Worm (Caenorhabditis elegans) whole organism, L3 larva: Measurements from ENCODE around the gene dhs-24.

Experiments
- R02D3.7 ChIP-seq: fragments of 150-350 bp; optimal IDR thresholded peaks from 2 replicates; lab custom pipeline; 2014; ENCODE audit warnings: missing biosample characterization, missing genetic modification characterization
- ZK546.5 ChIP-seq: sonication (generic microtip); optimal IDR thresholded peaks from 2 replicates; lab custom pipeline; 2017; ENCODE audit warnings: missing biosample characterization, missing genetic modification characterization
- ama-1 ChIP-seq: fragments of 150-350 bp; optimal IDR thresholded peaks from 2 replicates; lab custom pipeline; 2018
- ceh-16 ChIP-seq: sonication (generic microtip); optimal IDR thresholded peaks from 2 replicates; lab custom pipeline; 2017; ENCODE audit warnings: missing biosample characterization, missing genetic modification characterization
- ceh-82 ChIP-seq: fragments of 150-350 bp; optimal IDR thresholded peaks from 2 replicates; lab custom pipeline; 2014; ENCODE audit warnings: missing biosample characterization, missing genetic modification characterization
- ceh-9 ChIP-seq: sonication (generic microtip); optimal IDR thresholded peaks from 2 replicates; lab custom pipeline; 2018; ENCODE audit warnings: missing biosample characterization, missing genetic modification characterization
- daf-12 ChIP-seq: fragments of 150-350 bp; optimal IDR thresholded peaks from 2 replicates; lab custom pipeline; 2014; ENCODE audit warnings: missing biosample characterization, missing genetic modification reagents, missing genetic modification characterization
- egl-27 ChIP-seq: sonication (generic microtip); optimal IDR thresholded peaks from 4 replicates; lab custom pipeline; 2017; ENCODE audit warnings: missing biosample characterization, missing genetic modification reagents, missing genetic modification characterization
- egl-5 ChIP-seq: fragments of 150-350 bp; optimal IDR thresholded peaks from 2 replicates; lab custom pipeline; 2017; ENCODE audit warnings: missing biosample characterization, missing genetic modification reagents, missing genetic modification characterization, inconsistent platforms
- elt-1 ChIP-seq: fragments of 150-350 bp; optimal IDR thresholded peaks from 2 replicates; lab custom pipeline; 2014; ENCODE audit warnings: missing biosample characterization, missing genetic modification characterization
- elt-2 ChIP-seq: sonication (generic microtip); optimal IDR thresholded peaks from 2 replicates; lab custom pipeline; 2016; ENCODE audit warnings: missing genetic modification reagents, mild to moderate bottlenecking, missing genetic modification characterization, missing compliant biosample characterization
- elt-3 ChIP-seq, 3 experiments: fragments of 150-350 bp in 1 of 3; sonication (generic microtip) in 2 of 3; optimal IDR thresholded peaks; 2 replicates in 2 of 3; 4 replicates in 1 of 3; lab custom pipeline; 2014 to 2017; ENCODE audit warnings: missing biosample characterization in 3 of 3, missing genetic modification characterization in 3 of 3
- eor-1 ChIP-seq, 2 experiments: fragments of 150-350 bp; optimal IDR thresholded peaks; 2 replicates each; lab custom pipeline; 2014 to 2018; ENCODE audit warnings: missing biosample characterization in 2 of 2, missing genetic modification characterization in 2 of 2
- fkh-10 ChIP-seq: sonication (generic microtip); optimal IDR thresholded peaks from 2 replicates; lab custom pipeline; 2017; ENCODE audit warnings: missing biosample characterization, missing genetic modification reagents, missing genetic modification characterization
- fkh-2 ChIP-seq: fragments of 150-350 bp; optimal IDR thresholded peaks from 2 replicates; lab custom pipeline; 2014; ENCODE audit warnings: missing biosample characterization, missing genetic modification reagents, missing genetic modification characterization
- fos-1 ChIP-seq: fragments of 150-350 bp; optimal IDR thresholded peaks from 2 replicates; lab custom pipeline; 2014; ENCODE audit warnings: missing biosample characterization, missing genetic modification characterization
- hmg-11 ChIP-seq: sonication (generic microtip); optimal IDR thresholded peaks from 2 replicates; lab custom pipeline; 2016; ENCODE audit warnings: missing genetic modification characterization, missing compliant biosample characterization
- lin-15B ChIP-seq: fragments of 150-350 bp; optimal IDR thresholded peaks from 2 replicates; lab custom pipeline; 2014; ENCODE audit warnings: missing biosample characterization, missing genetic modification characterization
- lin-39 ChIP-seq: fragments of 150-350 bp; optimal IDR thresholded peaks from 2 replicates; lab custom pipeline; 2018; ENCODE audit warnings: missing biosample characterization, missing genetic modification reagents, missing genetic modification characterization
- lsy-12 ChIP-seq: sonication (generic microtip); optimal IDR thresholded peaks from 2 replicates; lab custom pipeline; 2016; ENCODE audit warnings: mild to moderate bottlenecking, missing genetic modification characterization, missing compliant biosample characterization
- mdl-1 ChIP-seq: fragments of 150-350 bp; optimal IDR thresholded peaks from 2 replicates; lab custom pipeline; 2014; ENCODE audit warnings: missing biosample characterization, missing genetic modification characterization
- mml-1 ChIP-seq: fragments of 150-350 bp; sonication (generic microtip); optimal IDR thresholded peaks from 3 replicates; lab custom pipeline; 2014; ENCODE audit warnings: missing biosample characterization, missing genetic modification characterization
- nfya-1 ChIP-seq: sonication (generic microtip); optimal IDR thresholded peaks from 2 replicates; lab custom pipeline; 2017; ENCODE audit warnings: missing genetic modification characterization, mild to moderate bottlenecking, missing compliant biosample characterization, antibody characterized with exemption, moderate library complexity; ENCODE audit not compliant: insufficient read depth
- nhr-11 ChIP-seq: fragments of 150-350 bp; optimal IDR thresholded peaks from 2 replicates; lab custom pipeline; 2014; ENCODE audit warnings: missing biosample characterization, missing genetic modification characterization
- nhr-12 ChIP-seq: fragments of 150-350 bp; optimal IDR thresholded peaks from 2 replicates; lab custom pipeline; 2014; ENCODE audit warnings: missing biosample characterization, missing genetic modification characterization
- nhr-23 ChIP-seq: fragments of 150-350 bp; optimal IDR thresholded peaks from 2 replicates; lab custom pipeline; 2014; ENCODE audit warnings: missing biosample characterization, missing genetic modification reagents, missing genetic modification characterization
- nhr-237 ChIP-seq: fragments of 150-350 bp; optimal IDR thresholded peaks from 2 replicates; lab custom pipeline; 2014; ENCODE audit warnings: missing biosample characterization, missing genetic modification characterization
- nhr-25 ChIP-seq: sonication (generic microtip); optimal IDR thresholded peaks from 2 replicates; lab custom pipeline; 2017; ENCODE audit warnings: missing biosample characterization, missing genetic modification characterization
- nhr-43 ChIP-seq: sonication (generic microtip); optimal IDR thresholded peaks from 2 replicates; lab custom pipeline; 2016; ENCODE audit warnings: mild to moderate bottlenecking, missing genetic modification characterization, missing compliant biosample characterization; ENCODE audit not compliant: poor library complexity, severe bottlenecking
- nhr-67 ChIP-seq: fragments of 150-350 bp; optimal IDR thresholded peaks from 2 replicates; lab custom pipeline; 2014; ENCODE audit warnings: missing biosample characterization, missing genetic modification characterization
- nhr-76 ChIP-seq: fragments of 150-350 bp; sonication (generic microtip); optimal IDR thresholded peaks from 5 replicates; lab custom pipeline; 2014; ENCODE audit warnings: missing biosample characterization, missing genetic modification characterization
- pqm-1 ChIP-seq: fragments of 150-350 bp; optimal IDR thresholded peaks from 2 replicates; lab custom pipeline; 2017; ENCODE audit warnings: missing biosample characterization, missing genetic modification characterization, inconsistent platforms
- sea-2 ChIP-seq: fragments of 150-350 bp; sonication (generic microtip); optimal IDR thresholded peaks from 4 replicates; lab custom pipeline; 2014; ENCODE audit warnings: missing biosample characterization, missing genetic modification reagents, missing genetic modification characterization
- skn-1 ChIP-seq: fragments of 150-350 bp; optimal IDR thresholded peaks from 2 replicates; lab custom pipeline; 2014; ENCODE audit warnings: missing biosample characterization, missing genetic modification characterization
- snpc-4 ChIP-seq: fragments of 150-350 bp; optimal IDR thresholded peaks from 2 replicates; lab custom pipeline; 2014; ENCODE audit warnings: missing biosample characterization, missing genetic modification characterization
- unc-39 ChIP-seq: sonication (generic microtip); optimal IDR thresholded peaks from 4 replicates; lab custom pipeline; 2017; ENCODE audit warnings: missing biosample characterization, missing genetic modification characterization
- unc-62 ChIP-seq: fragments of 150-350 bp; sonication (generic microtip); optimal IDR thresholded peaks from 4 replicates; lab custom pipeline; 2014; ENCODE audit warnings: missing biosample characterization, missing genetic modification reagents, missing genetic modification characterization
- zag-1 ChIP-seq: fragments of 150-350 bp; optimal IDR thresholded peaks from 2 replicates; lab custom pipeline; 2014; ENCODE audit warnings: missing biosample characterization, missing genetic modification characterization
- ztf-11 ChIP-seq: fragments of 150-350 bp; optimal IDR thresholded peaks from 2 replicates; lab custom pipeline; 2014; ENCODE audit warnings: missing biosample characterization, missing genetic modification characterization

dhs-24 gene

DNA sequence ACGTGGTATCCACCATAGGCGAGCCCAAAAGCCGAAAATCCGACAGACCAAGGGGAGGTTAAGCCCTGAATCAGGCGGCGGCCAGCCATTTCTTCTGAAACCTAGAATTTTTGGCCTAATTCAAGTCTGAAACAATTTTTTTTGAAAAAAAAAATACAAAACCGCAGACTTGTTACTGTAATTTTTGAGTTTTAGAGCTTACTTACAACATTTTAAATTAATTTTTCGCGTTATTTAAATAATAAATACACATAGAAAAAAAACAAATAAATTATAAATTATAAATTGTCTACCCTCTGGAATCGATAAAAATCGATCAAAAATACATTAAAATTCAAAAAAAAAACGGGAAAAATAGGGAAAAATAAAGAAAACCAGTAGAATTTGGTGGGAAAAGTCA lies at the start of gene dhs-24:
dhs-24 (minus strand) TSS at position 101 of the 400 bp plus-strand sequence.
- no peak for TF ChIP-seq zag-1 (tag; lab: Kevin White, UChicago)
- no peak for TF ChIP-seq skn-1 (tag; lab: Kevin White, UChicago)
- TF ChIP-seq daf-12 = no peak
- TF ChIP-seq nhr-67 (tag; lab: Kevin White, UChicago) = no peak
- TF ChIP-seq elt-2 (tag; lab: Kevin White, UChicago) = no peak
- TF ChIP-seq egl-5 (tag; lab: Kevin White, UChicago) = no peak
- TF ChIP-seq fos-1 (tag; lab: Kevin White, UChicago) = no peak
- TF ChIP-seq ZK546.5 (tag; lab: Kevin White, UChicago) = no peak
- no peak for TF ChIP-seq elt-3 (tag; optimal IDR thresholded peaks at IDR 0.05; lab: Kevin White, UChicago)
- TF ChIP-seq sea-2 (GFP tag; lab: Kevin White, UChicago) = no peak
- no peak for TF ChIP-seq ceh-82 (tag; lab: Kevin White, UChicago)
- no peak for TF ChIP-seq snpc-4 (tag; lab: Kevin White, UChicago)
- TF ChIP-seq nhr-12 = no peak
- no peak for TF ChIP-seq ama-1
- no peak for TF ChIP-seq lin-15B

DNA sequence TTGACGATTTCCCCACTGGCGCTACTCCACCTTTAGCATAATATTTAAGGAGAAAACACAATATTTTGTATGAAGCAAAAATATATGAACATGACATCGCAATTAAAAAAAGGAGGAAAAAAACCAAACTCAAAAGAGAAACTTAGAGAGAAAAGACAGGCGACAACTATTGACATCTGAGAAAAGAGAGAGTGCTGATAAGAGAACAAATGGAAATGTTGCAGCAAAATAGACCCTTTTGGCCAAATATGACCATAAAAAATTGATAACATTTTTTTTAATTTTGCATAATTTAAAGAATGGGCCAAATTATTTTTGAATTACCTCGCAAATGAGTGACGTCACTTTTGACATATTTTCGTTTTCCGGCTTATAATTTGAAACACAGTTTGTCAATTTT lies 48.2 kb upstream of the dhs-24 start:
- peak; percentile 12 for TF ChIP-seq pqm-1 (tag; lab: Kevin White, UChicago)
- no peak for TF ChIP-seq nhr-11 (tag; lab: Kevin White, UChicago)
- TF ChIP-seq elt-2 (tag; lab: Kevin White, UChicago) = peak; percentile 64
- no peak for TF ChIP-seq nhr-76 (tag; lab: Kevin White, UChicago)
- no peak for TF ChIP-seq hmg-11 (tag; lab: Kevin White, UChicago)
- no peak for TF ChIP-seq ama-1
- no peak for TF ChIP-seq nhr-67 (tag; lab: Kevin White, UChicago)
- no peak for TF ChIP-seq snpc-4 (tag; lab: Kevin White, UChicago)
- TF ChIP-seq fkh-10 (GFP tag; lab: Kevin White, UChicago) = no peak

DNA sequence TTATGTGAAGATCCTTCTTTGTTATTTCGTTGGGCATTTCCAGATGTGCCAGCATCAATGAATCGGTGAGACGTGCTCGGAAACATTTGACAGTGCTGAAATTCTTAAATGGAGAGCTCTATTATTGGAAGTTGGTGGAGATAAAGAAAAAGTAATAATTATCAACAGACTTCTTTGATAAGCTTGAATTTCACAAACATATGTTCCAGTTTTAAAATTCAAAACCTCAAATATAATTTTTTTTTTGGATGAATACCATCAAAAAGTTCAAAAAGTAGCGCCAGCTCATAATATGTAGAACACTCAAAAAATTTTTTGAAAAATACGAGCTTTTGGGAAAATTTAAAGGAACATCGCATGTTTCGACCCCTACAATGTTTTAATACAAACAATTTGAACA lies 47.7 kb upstream of the dhs-24 start, which contains the start of gene Y60A3A.25:
Y60A3A.25 (minus strand) TSS at position 101 of the 400 bp plus-strand sequence.
- TF ChIP-seq fkh-2 (tag; lab: Kevin White, UChicago) (no peak), ceh-82 (tag; lab: Kevin White, UChicago) (no peak), nhr-237 (tag; lab: Kevin White, UChicago) (no peak), unc-39 (tag; lab: Kevin White, UChicago) (no peak)

DNA sequence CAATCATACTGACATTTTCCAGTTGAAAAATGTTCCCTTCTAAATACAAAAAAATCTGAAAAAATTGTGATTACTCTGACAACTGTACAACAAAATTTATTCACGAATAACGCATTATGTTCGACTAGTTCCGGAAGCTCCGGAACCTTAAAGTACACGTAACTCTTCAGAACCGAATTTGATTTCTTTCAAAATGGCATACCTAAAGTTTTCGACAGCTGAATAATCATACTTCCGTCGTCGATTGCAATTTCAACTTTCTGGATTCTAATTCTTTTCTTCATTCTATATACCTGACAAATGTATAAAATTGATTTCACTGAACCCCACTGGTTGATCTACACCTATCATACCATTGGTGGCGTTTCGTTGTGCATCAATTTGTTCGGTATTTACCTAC lies 41.3 kb upstream of the dhs-24 start, which contains the start of gene sri-67:
sri-67 (plus strand) TSS at position 301 of the 400 bp plus-strand sequence.
- TF ChIP-seq elt-1 (tag; lab: Kevin White, UChicago) = no peak
- no peak for TF ChIP-seq R02D3.7
- TF ChIP-seq egl-27 = no peak
- no peak for TF ChIP-seq ceh-16 (tag; lab: Kevin White, UChicago)
- no peak for TF ChIP-seq ceh-82 (tag; lab: Kevin White, UChicago)
- no peak for TF ChIP-seq nhr-43
- TF ChIP-seq lsy-12 (tag; lab: Kevin White, UChicago) = no peak
- no peak for TF ChIP-seq ama-1

DNA sequence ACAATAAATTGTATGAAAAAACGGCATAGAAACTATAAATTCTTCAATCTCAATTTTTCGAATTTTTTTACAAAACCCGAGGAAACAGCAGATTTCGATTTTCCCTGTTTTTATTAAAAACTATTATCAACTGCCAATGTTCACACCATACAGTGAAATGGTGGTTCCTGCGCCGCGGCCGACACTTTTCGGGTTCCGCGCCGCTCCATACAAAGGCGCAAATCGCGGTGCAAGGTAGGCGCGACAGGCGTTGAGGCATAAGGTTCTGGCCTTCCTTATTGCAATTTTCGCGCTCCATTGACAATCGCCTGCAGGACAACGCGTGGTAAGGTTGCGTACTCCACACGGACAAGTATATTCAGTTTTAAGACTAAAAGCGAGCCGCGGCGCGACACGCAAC lies 40.4 kb upstream of the dhs-24 start:
- TF ChIP-seq fkh-2 (tag; lab: Kevin White, UChicago) (no peak), elt-2 (tag; lab: Kevin White, UChicago) (no peak)

DNA sequence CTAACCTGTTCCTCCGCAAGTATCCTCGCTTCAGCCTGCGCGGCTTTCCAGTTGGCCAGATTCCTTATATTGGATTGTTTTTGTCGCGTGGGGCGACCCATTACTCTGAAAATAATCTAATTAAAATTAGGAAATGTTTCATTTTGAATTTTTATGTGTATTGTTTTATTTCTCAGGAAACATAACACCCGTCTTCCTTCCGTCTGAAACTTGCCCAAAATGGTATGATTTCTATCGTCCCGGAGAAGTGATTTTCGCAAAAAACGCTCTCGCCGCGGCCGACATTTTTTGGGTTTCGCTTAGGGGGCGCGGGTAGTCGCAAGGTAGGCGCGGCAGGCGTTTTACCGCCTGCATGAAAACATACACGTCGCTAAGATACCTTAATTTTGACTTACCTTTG lies 39.8 kb upstream of the dhs-24 start, which contains the start of gene clec-260:
clec-260 (minus strand) TSS at position 101 of the 400 bp plus-strand sequence.
- TF ChIP-seq lsy-12 (tag; lab: Kevin White, UChicago) = no peak
- TF ChIP-seq zag-1 (tag; lab: Kevin White, UChicago) = no peak
- TF ChIP-seq eor-1 (tag; optimal IDR thresholded peaks at IDR 0.05; lab: Kevin White, UChicago) = no peak
- TF ChIP-seq pqm-1 (tag; lab: Kevin White, UChicago) = no peak
- TF ChIP-seq nhr-12 = no peak
- TF ChIP-seq ceh-9 (tag; lab: Kevin White, UChicago) = no peak
- TF ChIP-seq nfya-1 (tag; lab: Kevin White, UChicago) = no peak
- no peak for TF ChIP-seq nhr-23 (tag; lab: Kevin White, UChicago)
- TF ChIP-seq snpc-4 (tag; lab: Kevin White, UChicago) = no peak
- TF ChIP-seq lin-15B = no peak
- TF ChIP-seq lin-39 (tag; lab: Kevin White, UChicago) = no peak
- TF ChIP-seq mml-1 (tag; lab: Kevin White, UChicago) = no peak
- no peak for TF ChIP-seq sea-2 (GFP tag; lab: Kevin White, UChicago)
- TF ChIP-seq nhr-25 (tag; lab: Kevin White, UChicago) = no peak
- TF ChIP-seq unc-62 (GFP tag; lab: Kevin White, UChicago) = no peak
- TF ChIP-seq ztf-11 (tag; lab: Kevin White, UChicago) = no peak
- no peak for TF ChIP-seq nhr-76 (tag; lab: Kevin White, UChicago)
- no peak for TF ChIP-seq egl-5 (tag; lab: Kevin White, UChicago)
- no peak for TF ChIP-seq mdl-1 (tag; lab: Kevin White, UChicago)
- no peak for TF ChIP-seq ceh-16 (tag; lab: Kevin White, UChicago)
